Fruit fly (Drosophila melanogaster): ENCODE results near the gene tal-1A.

The tal-1A gene

dm6 chr3R:13799567-13800429, 13.1 kb upstream of the tal-1A start (continued):
- no peak for TF ChIP-seq Drgx (GFP tag; IDR thresholded peaks at IDR 0.05)
- no peak for TF ChIP-seq prd (optimal IDR thresholded peaks at IDR 0.05)
- peak; percentile 56; the same call in 2 of the 3 replicates for TF ChIP-seq prd (GFP tag; IDR thresholded peaks at IDR 0.05)
- TF ChIP-seq CG6813 (GFP tag; optimal IDR thresholded peaks at IDR 0.05): peak; percentile 55
- TF ChIP-seq CG6765 (GFP tag; optimal IDR thresholded peaks at IDR 0.05): no peak
- no peak for TF ChIP-seq CG17568 (GFP tag; optimal IDR thresholded peaks at IDR 0.05)
- TF ChIP-seq BEAF-32 (GFP tag; optimal IDR thresholded peaks at IDR 0.05): no peak
- TF ChIP-seq CG10462 (GFP tag; optimal IDR thresholded peaks at IDR 0.05): no peak
- peak; percentile 31 for TF ChIP-seq Sox102F (GFP tag; optimal IDR thresholded peaks at IDR 0.05)
- TF ChIP-seq CG12219 (GFP tag; optimal IDR thresholded peaks at IDR 0.05): no peak
- TF ChIP-seq CG17385 (GFP tag; optimal IDR thresholded peaks at IDR 0.05): peak; percentile 25
- no peak for TF ChIP-seq MBD-R2 (GFP tag; IDR thresholded peaks at IDR 0.05)
- TF ChIP-seq Dip3 (GFP tag; optimal IDR thresholded peaks at IDR 0.05): no peak
- TF ChIP-seq HLH3B (GFP tag; IDR thresholded peaks at IDR 0.05): 0 out of 2 replicates have a peak, but pooled peaks have one; percentile 24
- TF ChIP-seq CG2116 (GFP tag; optimal IDR thresholded peaks at IDR 0.05): no peak
- TF ChIP-seq Neu2 (GFP tag; optimal IDR thresholded peaks at IDR 0.05; ENCODE audit: borderline replicate concordance): no peak
- no peak for TF ChIP-seq Elba2 (GFP tag; optimal IDR thresholded peaks at IDR 0.05)
- peak; percentile 83 for TF ChIP-seq zf30C (GFP tag; optimal IDR thresholded peaks at IDR 0.05)
- TF ChIP-seq tx (GFP tag; optimal IDR thresholded peaks at IDR 0.05): no peak
- TF ChIP-seq amos (GFP tag; IDR thresholded peaks at IDR 0.05; ENCODE audit: partially characterized antibody): no peak; the same call in 1 of the 2 replicates
- no peak for TF ChIP-seq CG6689 (GFP tag; IDR thresholded peaks at IDR 0.05)
- TF ChIP-seq Fer3 (tag; optimal IDR thresholded peaks at IDR 0.05): peak; percentile 10
- no peak for TF ChIP-seq CG12155 (GFP tag; optimal IDR thresholded peaks at IDR 0.05)
- TF ChIP-seq eve (GFP tag; optimal IDR thresholded peaks at IDR 0.05): no peak
- peak; percentile 49 for TF ChIP-seq dmrt99B (tag; optimal IDR thresholded peaks at IDR 0.05)
- no peak for TF ChIP-seq Dek (tag; optimal IDR thresholded peaks at IDR 0.05)
- TF ChIP-seq NC2α (GFP tag; optimal IDR thresholded peaks at IDR 0.05): no peak
- TF ChIP-seq CG32767 (GFP tag; IDR thresholded peaks at IDR 0.05): no peak
- TF ChIP-seq cad (GFP tag; optimal IDR thresholded peaks at IDR 0.05): no peak
- TF ChIP-seq hbn (GFP tag; IDR thresholded peaks at IDR 0.05; ENCODE audit: partially characterized antibody): no peak
- no peak for TF ChIP-seq Camta (GFP tag; optimal IDR thresholded peaks at IDR 0.05)
- TF ChIP-seq knrl (GFP tag; IDR thresholded peaks at IDR 0.05; ENCODE audit: partially characterized antibody): no peak
- TF ChIP-seq ATbp (GFP tag; optimal IDR thresholded peaks at IDR 0.05): no peak
- peak; percentile 34 for TF ChIP-seq fd96Cb (tag; optimal IDR thresholded peaks at IDR 0.05)
- TF ChIP-seq bab2 (GFP tag; optimal IDR thresholded peaks at IDR 0.05): no peak
- TF ChIP-seq CG14050 (GFP tag; IDR thresholded peaks at IDR 0.05): no peak
- no peak for TF ChIP-seq tup (GFP tag; optimal IDR thresholded peaks at IDR 0.05)
- peak; percentile 28 for TF ChIP-seq PHDP (tag; optimal IDR thresholded peaks at IDR 0.05)
- TF ChIP-seq CG16813 (GFP tag; IDR thresholded peaks at IDR 0.05; ENCODE audit: partially characterized antibody): no peak
- TF ChIP-seq Xbp1 (GFP tag; optimal IDR thresholded peaks at IDR 0.05): no peak
- peak; percentile 64 for TF ChIP-seq CG11504 (tag; optimal IDR thresholded peaks at IDR 0.05)
- TF ChIP-seq lbe (GFP tag; optimal IDR thresholded peaks at IDR 0.05): no peak
- TF ChIP-seq h (optimal IDR thresholded peaks at IDR 0.05): no peak
- no peak for TF ChIP-seq Hmx (GFP tag; optimal IDR thresholded peaks at IDR 0.05)
- peak; percentile 31 for TF ChIP-seq Hand (GFP tag; optimal IDR thresholded peaks at IDR 0.05)
- TF ChIP-seq fru (optimal IDR thresholded peaks at IDR 0.05): no peak
- peak; percentile 27 for TF ChIP-seq tin (GFP tag; optimal IDR thresholded peaks at IDR 0.05)
- TF ChIP-seq pan (optimal IDR thresholded peaks at IDR 0.05): no peak
- no peak for TF ChIP-seq pan (GFP tag; optimal IDR thresholded peaks at IDR 0.05 in 1 of 2, IDR thresholded peaks at IDR 0.05 in 1 of 2)
- TF ChIP-seq D19B (GFP tag; optimal IDR thresholded peaks at IDR 0.05): no peak

All from whole organism, embryonic.